Worm (Caenorhabditis elegans): ENCODE measurements around the gene F11A5.17.

Gene F11A5.17

ce11 chrV:16204888-16205287, 3.1 kb downstream of the F11A5.17 start, which contains the start of gene irld-26:
Gene irld-26, plus strand, starts transcription at chrV:16205188.
- TF ChIP-seq pes-1 (GFP tag; IDR thresholded peaks at IDR 0.05) (no peak), ama-1 (optimal IDR thresholded peaks at IDR 0.05) (no peak), ceh-13 (GFP tag; optimal IDR thresholded peaks at IDR 0.05) (no peak), tra-4 (tag; optimal IDR thresholded peaks at IDR 0.05) (no peak)

DNA sequence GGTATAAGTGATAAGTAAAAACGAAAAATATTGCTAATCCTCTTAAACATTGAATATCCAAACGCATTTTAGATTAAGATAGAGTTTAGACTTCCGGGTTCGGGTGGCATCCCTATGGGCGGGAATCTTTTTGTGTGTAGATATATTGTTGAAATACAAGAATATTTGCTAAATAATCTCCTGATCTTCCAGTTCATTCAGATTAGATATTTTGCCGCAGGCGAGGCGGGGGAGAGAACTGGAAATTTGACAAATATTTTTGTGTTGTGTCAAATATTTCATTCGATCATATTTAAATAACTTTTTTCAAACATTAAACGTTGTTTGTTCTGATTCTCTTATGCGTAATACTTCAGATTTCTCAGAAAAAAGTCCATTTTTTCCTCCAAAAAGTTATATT, 8.0 kb downstream of the F11A5.17 start, which contains the start of gene oac-15:
Gene oac-15 (minus strand): TSS at position 101 of the 400 bp plus-strand sequence.
- TF ChIP-seq tbx-11 (GFP tag; IDR thresholded peaks at IDR 0.05): no peak
- TF ChIP-seq tra-4 (tag; optimal IDR thresholded peaks at IDR 0.05): no peak
- no peak for TF ChIP-seq hnd-1 (tag; optimal IDR thresholded peaks at IDR 0.05)
- TF ChIP-seq tbx-37 (GFP tag; conservative IDR thresholded peaks at IDR 0.05): no peak
- TF ChIP-seq F13C5.2 (tag; optimal IDR thresholded peaks at IDR 0.05): no peak
- no peak for TF ChIP-seq ceh-36 (tag; optimal IDR thresholded peaks at IDR 0.05)
- TF ChIP-seq ama-1 (optimal IDR thresholded peaks at IDR 0.05): no peak
- TF ChIP-seq hmg-4 (GFP tag; optimal IDR thresholded peaks at IDR 0.05): no peak
- no peak for TF ChIP-seq B0310.2 (tag; optimal IDR thresholded peaks at IDR 0.05)
- no peak for TF ChIP-seq hmbx-1 (tag; optimal IDR thresholded peaks at IDR 0.05)
- no peak for TF ChIP-seq ets-7 (tag; optimal IDR thresholded peaks at IDR 0.05)
- no peak for TF ChIP-seq flt-1 (GFP tag; IDR thresholded peaks at IDR 0.05)

DNA sequence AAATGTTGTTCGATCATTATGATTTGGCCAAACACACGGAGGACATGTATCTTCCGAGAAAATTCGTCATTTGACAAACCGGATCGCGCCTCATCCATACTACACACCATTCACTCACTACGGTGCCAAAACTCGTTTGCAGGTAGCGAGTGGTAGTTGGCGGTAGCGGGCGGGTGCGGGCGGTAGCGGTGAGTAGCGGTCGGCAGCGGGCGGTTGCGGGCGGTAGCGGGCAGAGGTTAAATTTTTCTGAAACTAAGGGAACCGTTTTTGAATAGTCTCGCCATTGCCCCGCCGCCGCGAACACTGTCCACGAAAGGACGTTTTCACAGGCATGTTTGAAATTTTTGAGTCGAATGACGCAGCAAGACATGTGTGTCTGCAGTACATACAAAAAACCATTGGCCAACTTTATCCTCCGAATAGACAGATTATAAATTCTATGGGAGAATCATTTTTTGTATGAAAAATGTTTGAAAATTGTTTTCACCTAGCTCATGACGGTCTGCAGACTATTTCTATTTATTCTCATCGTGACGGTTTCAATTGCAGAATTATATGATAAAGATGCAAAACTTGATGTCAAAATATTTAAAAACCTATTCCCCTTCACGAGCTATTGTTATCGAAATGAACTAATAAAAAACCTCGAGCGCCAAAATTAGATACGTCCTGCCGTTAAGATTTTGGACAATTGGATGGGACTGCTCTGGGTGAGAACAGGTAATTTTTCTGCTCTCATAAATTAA, 8.6 kb downstream of the F11A5.17 start, which contains the start of gene F11A5.16:
Gene F11A5.16 (plus strand): TSS at position 696 of the 746 bp plus-strand sequence.
- TF ChIP-seq tbx-37 (GFP tag; conservative IDR thresholded peaks at IDR 0.05) (no peak), B0310.2 (tag; optimal IDR thresholded peaks at IDR 0.05) (no peak), ama-1 (optimal IDR thresholded peaks at IDR 0.05) (no peak), aly-1 (tag; optimal IDR thresholded peaks at IDR 0.05) (no peak), flt-1 (GFP tag; IDR thresholded peaks at IDR 0.05) (no peak), hmbx-1 (tag; optimal IDR thresholded peaks at IDR 0.05) (no peak), sea-1 (GFP tag; conservative IDR thresholded peaks at IDR 0.05) (no peak), pes-1 (GFP tag; IDR thresholded peaks at IDR 0.05) (no peak), ets-7 (tag; optimal IDR thresholded peaks at IDR 0.05) (no peak), ceh-36 (tag; optimal IDR thresholded peaks at IDR 0.05) (no peak), hnd-1 (tag; optimal IDR thresholded peaks at IDR 0.05) (no peak), tbx-11 (GFP tag; IDR thresholded peaks at IDR 0.05) (no peak)

DNA sequence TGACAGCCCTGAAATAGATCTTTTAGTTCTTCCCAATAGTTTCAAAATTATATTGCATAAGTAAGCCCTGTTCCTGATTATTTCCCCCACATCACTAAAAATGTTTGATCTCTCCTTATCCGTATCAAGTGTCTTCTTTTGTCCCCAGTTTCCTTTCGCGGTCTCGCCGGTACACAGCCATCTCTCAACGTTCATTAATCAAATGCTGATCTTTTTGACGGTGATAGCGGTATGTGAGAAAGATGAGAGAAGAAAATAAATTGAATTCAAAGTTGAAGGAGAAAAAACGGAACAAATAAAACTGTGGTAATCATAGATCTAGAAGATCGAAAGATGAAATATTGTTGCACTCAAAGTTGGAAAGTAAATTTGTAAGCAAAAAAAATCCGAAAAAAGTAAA, 9.9 kb downstream of the F11A5.17 start:
- TF ChIP-seq aly-1 (tag; optimal IDR thresholded peaks at IDR 0.05): no peak

- TF ChIP-seq hmg-4 (GFP tag; optimal IDR thresholded peaks at IDR 0.05) (no peak), ceh-36 (tag; optimal IDR thresholded peaks at IDR 0.05) (no peak), sea-1 (GFP tag; conservative IDR thresholded peaks at IDR 0.05) (no peak), ceh-13 (GFP tag; optimal IDR thresholded peaks at IDR 0.05) (no peak), tra-4 (tag; optimal IDR thresholded peaks at IDR 0.05) (no peak), tbx-37 (GFP tag; conservative IDR thresholded peaks at IDR 0.05) (no peak), hnd-1 (tag; optimal IDR thresholded peaks at IDR 0.05) (no peak), hmbx-1 (tag; optimal IDR thresholded peaks at IDR 0.05) (no peak), tbx-11 (GFP tag; IDR thresholded peaks at IDR 0.05) (no peak), pes-1 (GFP tag; IDR thresholded peaks at IDR 0.05) (no peak), F13C5.2 (tag; optimal IDR thresholded peaks at IDR 0.05) (no peak), aly-1 (tag; optimal IDR thresholded peaks at IDR 0.05) (no peak), ama-1 (optimal IDR thresholded peaks at IDR 0.05) (no peak), scrt-1 (GFP tag; IDR thresholded peaks at IDR 0.05) (no peak), ets-7 (tag; optimal IDR thresholded peaks at IDR 0.05) (no peak), flt-1 (GFP tag; IDR thresholded peaks at IDR 0.05) (no peak), B0310.2 (tag; optimal IDR thresholded peaks at IDR 0.05) (no peak)
Measured at ce11 chrV:16213323-16213722, 11.5 kb downstream of the F11A5.17 start.

ce11 chrV:16214505-16214904, 12.7 kb downstream of the F11A5.17 start, which contains the start of gene F11A5.9:
Gene F11A5.9, plus strand, starts transcription at chrV:16214890.
- no peak for TF ChIP-seq flt-1 (GFP tag; IDR thresholded peaks at IDR 0.05)

DNA sequence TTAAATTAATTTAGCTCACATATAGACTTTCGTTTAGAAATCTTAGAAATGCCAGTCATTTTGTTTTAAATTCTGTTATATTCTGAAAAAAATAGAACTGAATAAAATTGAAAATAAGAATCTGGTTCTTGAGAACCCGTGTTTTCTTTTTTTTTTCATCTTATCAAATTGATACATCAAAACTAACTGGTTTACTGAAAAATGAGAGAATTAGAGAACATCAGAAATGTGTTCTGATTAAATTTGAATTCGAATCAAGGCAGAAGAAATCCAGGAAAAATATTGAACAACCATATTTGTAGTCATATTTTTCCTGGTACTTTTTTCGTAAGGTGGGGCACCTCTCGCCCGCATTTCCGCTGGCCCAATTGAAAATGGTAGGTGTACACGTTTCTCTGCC, 16.7 kb downstream of the F11A5.17 start, which contains the start of gene F11A5.15:
Gene F11A5.15 (minus strand): TSS at position 101 of the 400 bp plus-strand sequence.
- TF ChIP-seq F13C5.2 (tag; optimal IDR thresholded peaks at IDR 0.05): no peak
- no peak for TF ChIP-seq ama-1 (optimal IDR thresholded peaks at IDR 0.05)
- TF ChIP-seq hnd-1 (tag; optimal IDR thresholded peaks at IDR 0.05): no peak
- no peak for TF ChIP-seq ceh-36 (tag; optimal IDR thresholded peaks at IDR 0.05)
- TF ChIP-seq tbx-11 (GFP tag; IDR thresholded peaks at IDR 0.05): no peak
- no peak for TF ChIP-seq sea-1 (GFP tag; conservative IDR thresholded peaks at IDR 0.05)
- TF ChIP-seq B0310.2 (tag; optimal IDR thresholded peaks at IDR 0.05): no peak
- TF ChIP-seq ets-7 (tag; optimal IDR thresholded peaks at IDR 0.05): no peak
- TF ChIP-seq tbx-37 (GFP tag; conservative IDR thresholded peaks at IDR 0.05): no peak
- TF ChIP-seq ceh-13 (GFP tag; optimal IDR thresholded peaks at IDR 0.05): no peak
- TF ChIP-seq scrt-1 (GFP tag; IDR thresholded peaks at IDR 0.05): no peak
- TF ChIP-seq pes-1 (GFP tag; IDR thresholded peaks at IDR 0.05): no peak
- no peak for TF ChIP-seq flt-1 (GFP tag; IDR thresholded peaks at IDR 0.05)

Data from whole organism, early embryonic.